Fruit fly (Drosophila melanogaster) Kc167 (cell line): ENCODE data around the gene 14-3-3epsilon.

ENCODE experiments used
- Sin3A ChIP-seq: fragments of >200 bp; optimal IDR thresholded peaks from 2 replicates; lab custom pipeline; 2018; ENCODE audit warnings: missing external identifiers
- insv ChIP-seq: fragments of >200 bp; optimal IDR thresholded peaks from 3 replicates; lab custom pipeline; 2018; ENCODE audit warnings: missing external identifiers
- psq ChIP-seq: fragments of >200 bp; optimal IDR thresholded peaks from 2 replicates; lab custom pipeline; 2017; ENCODE audit warnings: missing external identifiers
- ttk ChIP-seq: sonication (Bioruptor generic); optimal IDR thresholded peaks from 2 replicates; lab custom pipeline; 2017; ENCODE audit warnings: missing external identifiers

DNA sequence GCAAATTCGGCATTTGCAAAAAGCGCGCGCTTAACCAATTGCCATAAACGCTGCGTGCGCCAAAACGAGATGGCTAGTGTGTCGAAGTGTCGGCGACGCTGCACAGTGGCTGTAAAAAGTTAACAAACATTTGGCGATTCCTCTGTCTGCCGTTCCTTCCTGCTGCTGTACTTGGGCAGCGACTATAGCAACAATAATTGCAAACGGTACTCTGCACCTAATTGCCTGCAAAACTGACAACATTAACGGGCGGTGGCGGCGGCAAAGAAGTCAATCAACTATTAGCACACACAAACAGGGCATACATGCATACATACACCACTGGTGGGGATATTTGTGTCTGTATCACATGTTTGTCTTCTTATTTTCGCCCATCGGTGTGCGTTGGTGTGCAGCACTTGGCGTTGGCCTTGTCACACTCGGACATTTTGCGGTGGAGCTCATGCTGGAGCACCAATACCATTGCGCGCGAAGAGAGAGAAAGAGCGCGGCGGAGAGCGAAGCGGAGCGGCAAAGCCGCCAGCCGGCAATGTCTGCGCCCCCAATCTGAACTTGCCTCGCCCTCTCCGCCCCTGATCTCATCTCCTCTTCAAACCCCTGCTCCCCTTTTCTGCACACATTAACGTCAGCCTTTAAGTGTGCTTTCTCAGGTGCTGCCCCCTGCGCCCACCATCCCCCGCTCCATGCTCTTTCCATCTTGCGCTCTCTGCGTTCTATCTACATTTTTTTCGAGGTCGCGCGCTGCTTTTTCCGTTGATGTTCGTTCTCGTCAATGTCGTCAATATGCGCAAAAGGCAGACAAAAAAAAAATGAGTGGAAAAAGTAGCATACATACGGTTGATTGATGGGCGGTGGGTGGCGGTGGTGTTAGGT lies 2.1 kb downstream of the 14-3-3epsilon start:
- no peak for TF ChIP-seq Sin3A (lab: Kevin White, UChicago)
- TF ChIP-seq ttk (lab: Kevin White, UChicago): no peak
- no peak for TF ChIP-seq insv (lab: Kevin White, UChicago)
- no peak for TF ChIP-seq psq (lab: Kevin White, UChicago)
